Worm (Caenorhabditis elegans) whole organism, L4 larva: ENCODE measurements around the gene fbxb-41.

ENCODE experiments used
- F10B5.3 ChIP-seq: sonication (generic microtip); optimal IDR thresholded peaks from 2 replicates; lab custom pipeline; 2016; ENCODE audit warnings: mild to moderate bottlenecking, missing genetic modification characterization, missing compliant biosample characterization
- T20F7.1 ChIP-seq: fragments of 200-800 bp; sonication (Bioruptor generic); optimal IDR thresholded peaks from 2 replicates; lab custom pipeline; 2018; ENCODE audit warnings: mild to moderate bottlenecking, missing genetic modification characterization, missing compliant biosample characterization
- T26A8.4 ChIP-seq: fragments of 200-800 bp; sonication (Bioruptor generic); IDR thresholded peaks from 2 replicates; pipeline ENCODE4 v1.3.6; 2022; ENCODE audit warnings: missing genetic modification characterization, missing compliant biosample characterization
- Y48G9A.11 ChIP-seq: fragments of 200-800 bp; sonication (Bioruptor generic); IDR thresholded peaks from 2 replicates; pipeline ENCODE4 v1.3.6; 2022; ENCODE audit warnings: missing genetic modification reagents, missing genetic modification characterization, missing compliant biosample characterization
- ZK546.5 ChIP-seq, 2 experiments: sonication (generic microtip); optimal IDR thresholded peaks; 2 replicates each; lab custom pipeline; 2017; ENCODE audit warnings: missing biosample characterization in 2 of 2, missing genetic modification characterization in 2 of 2
- arid-1 ChIP-seq: fragments of 200-800 bp; sonication (Bioruptor generic); conservative IDR thresholded peaks from 2 replicates; pipeline ENCODE4 v1.3.6; 2022; ENCODE audit warnings: missing genetic modification reagents, missing genetic modification characterization, missing compliant biosample characterization
- ceh-82 ChIP-seq: sonication (generic microtip); optimal IDR thresholded peaks from 2 replicates; lab custom pipeline; 2017; ENCODE audit warnings: missing biosample characterization, missing genetic modification characterization
- ctbp-1 ChIP-seq: fragments of 200-800 bp; sonication (Bioruptor generic); IDR thresholded peaks from 2 replicates; pipeline ENCODE4 v1.3.6; 2022; ENCODE audit warnings: missing genetic modification reagents, missing genetic modification characterization, missing compliant biosample characterization
- daf-16 ChIP-seq, 3 experiments: sonication (generic microtip); optimal IDR thresholded peaks; 2 replicates each; lab custom pipeline; 2016 to 2017; ENCODE audit warnings: missing genetic modification characterization in 3 of 3, missing genetic modification reagents in 3 of 3, mild to moderate bottlenecking in 2 of 3, missing compliant biosample characterization in 2 of 3, missing biosample characterization in 1 of 3, moderate library complexity in 1 of 3
- dmd-6 ChIP-seq: fragments of 200-800 bp; sonication (Bioruptor generic); IDR thresholded peaks from 2 replicates; pipeline ENCODE4 v1.3.6; 2022; ENCODE audit warnings: missing genetic modification reagents, missing genetic modification characterization, missing compliant biosample characterization
- dpl-1 ChIP-seq: fragments of 150-350 bp; optimal IDR thresholded peaks from 2 replicates; lab custom pipeline; 2014; ENCODE audit warnings: missing biosample characterization, missing genetic modification reagents, missing genetic modification characterization
- dve-1 ChIP-seq: sonication (generic microtip); optimal IDR thresholded peaks from 2 replicates; lab custom pipeline; 2017; ENCODE audit warnings: antibody characterized with exemption, mild to moderate bottlenecking, missing genetic modification characterization, missing compliant biosample characterization; ENCODE audit not compliant: insufficient read depth
- fkh-10 ChIP-seq: fragments of 150-350 bp; optimal IDR thresholded peaks from 2 replicates; lab custom pipeline; 2014; ENCODE audit warnings: missing biosample characterization, missing genetic modification reagents, missing genetic modification characterization
- hlh-30 ChIP-seq: sonication (generic microtip); optimal IDR thresholded peaks from 2 replicates; lab custom pipeline; 2017; ENCODE audit warnings: antibody characterized with exemption, mild to moderate bottlenecking, missing genetic modification characterization, missing compliant biosample characterization; ENCODE audit not compliant: insufficient read depth
- lin-29 ChIP-seq: fragments of 200-800 bp; sonication (Bioruptor generic); IDR thresholded peaks from 2 replicates; pipeline ENCODE4 v1.3.6; 2022; ENCODE audit warnings: missing genetic modification reagents, missing genetic modification characterization, missing compliant biosample characterization
- lin-38 ChIP-seq: fragments of 200-800 bp; sonication (Bioruptor generic); IDR thresholded peaks from 2 replicates; pipeline ENCODE4 v1.3.6; 2022; ENCODE audit warnings: missing genetic modification reagents, missing genetic modification characterization, missing compliant biosample characterization
- madf-5 ChIP-seq, 2 experiments: fragments of 200-800 bp; sonication (Bioruptor generic); IDR thresholded peaks; 2 replicates each; pipeline ENCODE4 v1.3.6; 2022; ENCODE audit warnings: missing compliant biosample characterization in 2 of 2, missing genetic modification characterization in 2 of 2
- mdl-1 ChIP-seq, 2 experiments: fragments of 150-350 bp in 1 of 2; sonication (generic microtip) in 1 of 2; optimal IDR thresholded peaks; 2 replicates each; lab custom pipeline; 2014 to 2017; ENCODE audit warnings: missing biosample characterization in 2 of 2, missing genetic modification characterization in 2 of 2
- nhr-102 ChIP-seq: sonication (generic microtip); optimal IDR thresholded peaks from 2 replicates; lab custom pipeline; 2016; ENCODE audit warnings: mild to moderate bottlenecking, missing genetic modification characterization, moderate library complexity, missing compliant biosample characterization
- nhr-28 ChIP-seq: fragments of 150-350 bp; optimal IDR thresholded peaks from 2 replicates; lab custom pipeline; 2014; ENCODE audit warnings: missing biosample characterization, missing genetic modification characterization
- nhr-48 ChIP-seq: sonication (generic microtip); optimal IDR thresholded peaks from 2 replicates; lab custom pipeline; 2016; ENCODE audit warnings: mild to moderate bottlenecking, missing genetic modification characterization, missing compliant biosample characterization
- nhr-6 ChIP-seq: fragments of 150-350 bp; optimal IDR thresholded peaks from 2 replicates; lab custom pipeline; 2014; ENCODE audit warnings: missing biosample characterization, missing genetic modification characterization
- nhr-76 ChIP-seq: fragments of 150-350 bp; optimal IDR thresholded peaks from 2 replicates; lab custom pipeline; 2014; ENCODE audit warnings: missing biosample characterization, missing genetic modification characterization
- php-3 ChIP-seq: fragments of 200-800 bp; sonication (Bioruptor generic); IDR thresholded peaks from 2 replicates; pipeline ENCODE4 v1.3.6; 2022; ENCODE audit warnings: missing genetic modification reagents, missing genetic modification characterization, missing compliant biosample characterization
- spr-1 ChIP-seq: sonication (generic microtip); optimal IDR thresholded peaks from 2 replicates; lab custom pipeline; 2016; ENCODE audit warnings: mild to moderate bottlenecking, missing genetic modification characterization, missing compliant biosample characterization
- unc-39 ChIP-seq: sonication (generic microtip); optimal IDR thresholded peaks from 2 replicates; lab custom pipeline; 2017; ENCODE audit warnings: missing biosample characterization, missing genetic modification characterization
- unc-62 ChIP-seq, 3 experiments: fragments of 150-350 bp in 1 of 3; sonication (generic microtip); optimal IDR thresholded peaks in 2 of 3; peaks in 1 of 3; 1 replicate in 1 of 3; 2 replicates in 2 of 3; lab custom pipeline; 2014 to 2017; ENCODE audit warnings: missing biosample characterization in 3 of 3, missing genetic modification characterization in 3 of 3, missing genetic modification reagents in 3 of 3, missing genotype in 1 of 3
- ztf-11 ChIP-seq: fragments of 150-350 bp; optimal IDR thresholded peaks from 2 replicates; lab custom pipeline; 2014; ENCODE audit warnings: missing biosample characterization, missing genetic modification characterization
- ztf-7 ChIP-seq: fragments of 150-350 bp; optimal IDR thresholded peaks from 2 replicates; lab custom pipeline; 2014; ENCODE audit warnings: missing biosample characterization, missing genetic modification characterization

The fbxb-41 gene

DNA sequence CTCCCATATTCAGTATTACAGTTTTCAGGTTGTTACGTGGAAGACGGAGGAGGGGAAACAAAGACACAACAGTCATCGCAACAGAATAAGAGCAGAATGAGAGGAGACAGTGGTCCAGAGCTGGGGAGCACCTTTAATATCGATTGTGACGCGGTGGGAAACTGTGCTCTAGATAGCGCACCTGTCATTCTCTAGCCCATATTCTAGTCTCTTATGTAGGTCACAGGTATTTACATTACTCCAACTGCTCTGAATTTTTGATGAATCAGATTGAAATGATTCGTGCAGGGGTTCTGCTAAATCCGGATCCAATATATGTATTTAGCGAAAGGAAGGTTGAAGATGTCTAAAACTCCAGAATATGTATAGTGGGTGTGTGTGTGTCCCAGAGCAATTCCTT, at the start of gene fbxb-41:
TSS of gene fbxb-41 (minus strand) at position 101 of the 400 bp plus-strand sequence.
- TF ChIP-seq unc-62 (GFP tag; optimal IDR thresholded peaks at IDR 0.05 in 1 of 2; lab: Kevin White, UChicago) (peak in 1 of 2 experiments; percentile 35), unc-62 (tag; optimal IDR thresholded peaks at IDR 0.05; lab: Kevin White, UChicago) (no peak), daf-16 (GFP tag; optimal IDR thresholded peaks at IDR 0.05; lab: Kevin White, UChicago) (no peak), daf-16 (tag; optimal IDR thresholded peaks at IDR 0.05; lab: Kevin White, UChicago) (no peak)

DNA sequence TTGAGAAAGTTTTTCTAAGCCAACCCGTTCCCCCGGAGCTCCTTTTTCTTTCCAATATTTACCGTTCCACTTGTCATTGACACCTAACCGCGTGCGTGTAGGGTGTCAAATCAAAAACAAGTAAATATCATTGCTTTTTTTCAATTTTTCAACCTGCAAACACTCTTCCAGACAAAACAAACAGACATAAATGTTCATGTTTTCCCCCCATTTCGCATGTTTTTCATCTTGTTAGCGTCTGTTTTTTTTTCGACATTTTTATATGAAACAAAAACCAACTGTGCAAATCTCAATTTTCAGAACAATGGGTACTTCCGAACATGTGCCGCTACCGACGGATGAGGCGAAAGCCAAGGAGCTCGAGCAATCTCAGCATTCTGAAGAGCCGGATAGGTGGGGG, 49.6 kb upstream of the fbxb-41 start, which contains the start of gene snf-3:
TSS of gene snf-3 (plus strand) at position 301 of the 400 bp plus-strand sequence.
- TF ChIP-seq nhr-102 (no peak), nhr-76 (tag; lab: Kevin White, UChicago) (no peak), ceh-82 (tag; lab: Kevin White, UChicago) (no peak), F10B5.3 (no peak), fkh-10 (GFP tag; lab: Kevin White, UChicago) (no peak), lin-29 (GFP tag; lab: Robert Waterston, UW) (no peak), ZK546.5 (tag; optimal IDR thresholded peaks at IDR 0.05; lab: Kevin White, UChicago) (no peak), ztf-11 (no peak), nhr-6 (tag; lab: Kevin White, UChicago) (no peak), ztf-7 (no peak), madf-5 (GFP tag; IDR thresholded peaks at IDR 0.05; lab: Robert Waterston, UW) (no peak), Y48G9A.11 (GFP tag; lab: Robert Waterston, UW) (no peak)
- TF ChIP-seq, all 104 proteins: peak for 0

DNA sequence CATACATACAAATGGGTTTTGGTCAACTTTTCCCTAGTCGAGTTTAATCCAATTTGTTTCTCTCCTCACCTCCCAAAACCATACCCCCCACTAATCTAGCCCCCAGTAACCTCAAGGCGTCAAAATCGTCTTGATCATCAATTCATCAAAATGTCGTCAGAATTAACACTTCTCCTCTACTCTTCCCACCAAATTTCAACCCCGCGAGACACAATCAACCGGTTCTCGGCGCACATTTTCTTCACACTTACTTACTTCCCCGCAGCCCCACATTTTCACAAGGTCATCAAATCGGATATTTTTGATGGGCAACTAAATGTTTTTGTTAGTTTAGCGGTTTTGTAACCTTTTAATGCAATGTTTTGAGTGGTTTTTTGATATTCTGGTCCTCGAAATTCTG, 48.6 kb upstream of the fbxb-41 start:
- TF ChIP-seq php-3 (GFP tag; lab: Robert Waterston, UW): no peak
- TF ChIP-seq nhr-28: peak; percentile 41
- TF ChIP-seq, all 104 proteins: peak for 1

DNA sequence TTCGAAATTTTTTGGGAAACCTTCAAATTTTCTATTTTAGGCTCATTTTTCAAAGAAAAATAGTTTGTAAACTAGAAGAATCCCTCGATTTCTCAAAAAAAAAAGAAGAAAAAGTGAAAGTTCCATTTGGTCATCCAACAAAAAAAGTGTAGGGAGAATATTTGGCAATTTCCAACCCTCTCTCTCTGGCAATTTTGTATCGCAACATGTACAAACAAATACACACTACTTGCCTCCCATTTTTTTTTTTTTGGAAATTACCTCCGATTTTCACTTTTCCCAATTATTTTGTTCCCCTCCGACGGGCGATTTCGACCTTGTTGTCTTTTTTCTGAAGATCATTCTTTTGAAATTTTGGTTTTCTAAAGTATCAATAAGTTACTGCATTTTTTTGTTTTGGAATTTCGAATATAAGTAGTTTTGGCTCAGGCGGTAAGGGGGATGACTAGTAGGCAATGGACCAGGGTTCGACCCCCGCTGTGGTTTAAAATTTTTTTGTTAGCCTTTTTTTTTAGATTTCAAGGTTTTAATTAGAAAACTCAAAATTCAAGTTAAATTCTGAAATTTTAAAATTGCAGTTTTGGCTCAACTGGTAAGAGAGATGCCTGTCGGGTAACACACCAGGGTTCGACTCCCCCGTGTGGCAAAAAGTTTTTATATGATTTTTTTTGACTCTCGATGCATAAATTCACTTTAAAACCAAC, 46.6 kb upstream of the fbxb-41 start:
- TF ChIP-seq lin-38 (GFP tag; lab: Robert Waterston, UW): 0 out of 2 replicates have a peak, but pooled peaks have one; percentile 25
- TF ChIP-seq daf-16 (GFP tag; optimal IDR thresholded peaks at IDR 0.05; lab: Kevin White, UChicago): no peak
- TF ChIP-seq daf-16 (tag; optimal IDR thresholded peaks at IDR 0.05; lab: Kevin White, UChicago): no peak
- TF ChIP-seq, all 104 proteins: peak for 1

DNA sequence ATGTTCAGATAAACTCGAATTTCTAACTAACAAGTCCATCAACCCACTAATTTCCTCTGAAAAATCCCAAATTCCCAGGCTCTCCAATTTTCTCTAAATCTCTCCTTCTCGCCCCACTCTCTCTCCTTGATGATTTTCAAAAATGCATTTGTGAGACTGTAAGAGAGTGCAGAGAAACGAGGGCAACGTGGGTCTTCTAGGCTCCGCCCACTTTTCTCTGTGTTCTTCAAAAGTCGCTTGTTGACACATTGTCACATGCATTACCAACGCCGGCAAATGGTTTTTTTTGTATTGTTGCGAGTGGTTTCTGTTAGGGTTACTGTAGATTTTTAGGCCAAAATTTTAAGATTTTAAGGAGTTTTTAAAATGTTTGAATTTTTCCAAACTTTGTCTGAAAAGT, 44.4 kb upstream of the fbxb-41 start:
- TF ChIP-seq dpl-1 (GFP tag; lab: Kevin White, UChicago) (no peak), T20F7.1 (GFP tag; lab: Kevin White, UChicago) (no peak), mdl-1 (tag; optimal IDR thresholded peaks at IDR 0.05; lab: Kevin White, UChicago) (peak in 1 of 2 experiments; percentile 40), nhr-102 (no peak), dve-1 (tag; lab: Kevin White, UChicago) (no peak), nhr-48 (no peak), ceh-82 (tag; lab: Kevin White, UChicago) (no peak), hlh-30 (tag; lab: Kevin White, UChicago) (peak; percentile 31), dmd-6 (GFP tag; lab: Robert Waterston, UW) (no peak), ztf-7 (no peak), unc-39 (tag; lab: Kevin White, UChicago) (no peak), T26A8.4 (GFP tag; lab: Robert Waterston, UW) (no peak), arid-1 (GFP tag; lab: Robert Waterston, UW) (no peak), ctbp-1 (GFP tag; lab: Robert Waterston, UW) (no peak)

DNA sequence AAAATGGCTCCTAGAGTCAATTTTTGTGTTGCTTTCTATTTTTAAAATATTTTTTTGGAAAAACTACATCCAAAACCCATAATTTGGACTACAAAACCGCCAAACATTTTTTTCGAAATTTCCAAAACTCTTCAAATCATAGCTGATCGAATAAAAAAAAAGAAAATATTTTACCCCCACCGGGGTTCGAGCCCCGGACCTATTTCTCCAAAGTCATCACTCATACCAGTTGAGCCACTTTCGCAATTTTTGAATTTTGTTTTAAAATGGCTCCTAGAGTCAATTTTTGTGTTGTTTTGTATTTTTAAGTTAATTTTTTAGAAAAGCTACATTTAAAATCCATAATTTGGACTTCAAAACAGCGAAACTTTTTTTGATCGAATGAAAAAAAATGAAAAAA, 43.4 kb upstream of the fbxb-41 start:
- no peak for TF ChIP-seq madf-5 (GFP tag; IDR thresholded peaks at IDR 0.05; lab: Robert Waterston, UW)
- TF ChIP-seq spr-1 (tag; lab: Kevin White, UChicago): no peak
